2 worm cellular contexts compared by ENCODE assay signal in the genomic region with DNA sequence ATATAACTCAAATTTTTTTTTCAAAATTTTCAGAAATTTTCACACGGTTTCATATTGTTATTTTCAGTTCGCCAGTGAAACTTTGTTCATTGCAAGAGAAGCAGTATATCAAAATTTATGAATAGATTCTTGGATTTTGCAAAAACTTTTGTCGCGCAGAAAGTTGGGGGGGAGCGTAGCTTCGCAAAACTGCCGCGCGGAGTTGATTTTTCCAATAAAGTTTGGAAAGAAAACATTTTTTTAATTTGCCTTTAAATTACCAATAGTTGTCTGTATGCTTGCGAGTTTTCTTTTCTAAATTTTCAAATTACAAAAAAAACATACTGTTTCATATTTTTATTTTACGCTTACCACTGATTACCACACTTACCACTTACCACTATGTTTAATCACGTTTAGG.
A peak's percentile ranks its signal among the peaks of the same experiment; 100 is the strongest.
TF ChIP-seq lines count a peak whose summit lies in the region.

No protein-coding gene starts in this region.

TF ChIP-seq in whole organism, L4 larva, 104 proteins besides CTCF, POLR2A, EP300 and RAD21:
- no peak for TF ChIP-seq ztf-11 (tag; optimal IDR thresholded peaks at IDR 0.05; lab: Kevin White, UChicago)
- TF ChIP-seq snpc-1.2 (GFP tag; IDR thresholded peaks at IDR 0.05; lab: Robert Waterston, UW) = peak; percentile 75

TF ChIP-seq in whole organism, young adult, 124 proteins besides CTCF, POLR2A, EP300 and RAD21:
- TF ChIP-seq Y67H2A.10 (GFP tag; conservative IDR thresholded peaks at IDR 0.05; lab: Robert Waterston, UW) = no peak
- TF ChIP-seq attf-6 (GFP tag; IDR thresholded peaks at IDR 0.05; lab: Robert Waterston, UW) = peak; percentile 83; the same call in 1 of the 2 replicates
- no peak for TF ChIP-seq sptf-2 (GFP tag; optimal IDR thresholded peaks at IDR 0.05; lab: Kevin White, UChicago)
- no peak for TF ChIP-seq attf-5 (GFP tag; optimal IDR thresholded peaks at IDR 0.05; lab: Kevin White, UChicago)
- no peak for TF ChIP-seq egrh-3 (GFP tag; IDR thresholded peaks at IDR 0.05; lab: Robert Waterston, UW)
- TF ChIP-seq pbrm-1 (GFP tag; IDR thresholded peaks at IDR 0.05; lab: Robert Waterston, UW) = no peak
- no peak for TF ChIP-seq B0035.1 (tag; optimal IDR thresholded peaks at IDR 0.05; lab: Kevin White, UChicago)
- TF ChIP-seq ztf-25 (GFP tag; IDR thresholded peaks at IDR 0.05; lab: Robert Waterston, UW) = no peak
- no peak for TF ChIP-seq zfh-2 (GFP tag; conservative IDR thresholded peaks at IDR 0.05; lab: Robert Waterston, UW)
- no peak for TF ChIP-seq snpc-4 (GFP tag; optimal IDR thresholded peaks at IDR 0.05; lab: Kevin White, UChicago)
- peak in 1 of 4 experiments; percentile 14 for TF ChIP-seq snpc-4 (tag; optimal IDR thresholded peaks at IDR 0.05; lab: Kevin White, UChicago)
